Fruit fly (Drosophila melanogaster): ENCODE data around the gene asun.

Gene asun

dm6 chr3R:16276992-16277391 lies 12.9 kb downstream of the asun start:
- TF ChIP-seq Sin3A (optimal IDR thresholded peaks at IDR 0.05), result no peak
- TF ChIP-seq insv (optimal IDR thresholded peaks at IDR 0.05), result no peak
- TF ChIP-seq psq (optimal IDR thresholded peaks at IDR 0.05), result no peak
- no peak for TF ChIP-seq Myc (optimal IDR thresholded peaks at IDR 0.05)
- no peak for TF ChIP-seq h (optimal IDR thresholded peaks at IDR 0.05)
- TF ChIP-seq ttk (optimal IDR thresholded peaks at IDR 0.05), result no peak

DNA sequence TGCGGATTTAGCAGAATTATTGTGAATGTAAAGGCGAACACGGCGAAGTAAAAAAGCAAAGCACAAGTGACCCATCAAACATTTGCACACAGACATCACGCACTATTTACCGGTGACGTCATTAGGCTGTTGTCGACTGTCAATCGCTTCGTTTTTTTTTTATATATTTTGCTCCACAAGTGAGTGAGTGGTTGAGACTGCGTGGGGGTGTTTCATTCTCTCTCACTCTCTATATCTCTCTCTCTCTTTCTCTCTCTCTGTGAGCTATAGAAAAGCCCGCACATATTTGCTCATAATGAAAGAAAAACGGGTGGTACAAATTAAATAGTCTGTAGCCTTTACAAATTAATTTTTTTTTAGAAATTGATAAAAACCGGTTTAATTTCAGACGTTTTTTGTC lies 13.5 kb downstream of the asun start:
- TF ChIP-seq Myc (optimal IDR thresholded peaks at IDR 0.05) (no peak), psq (optimal IDR thresholded peaks at IDR 0.05) (no peak), Sin3A (optimal IDR thresholded peaks at IDR 0.05) (no peak), ttk (optimal IDR thresholded peaks at IDR 0.05) (no peak), h (optimal IDR thresholded peaks at IDR 0.05) (no peak), insv (optimal IDR thresholded peaks at IDR 0.05) (no peak)

DNA sequence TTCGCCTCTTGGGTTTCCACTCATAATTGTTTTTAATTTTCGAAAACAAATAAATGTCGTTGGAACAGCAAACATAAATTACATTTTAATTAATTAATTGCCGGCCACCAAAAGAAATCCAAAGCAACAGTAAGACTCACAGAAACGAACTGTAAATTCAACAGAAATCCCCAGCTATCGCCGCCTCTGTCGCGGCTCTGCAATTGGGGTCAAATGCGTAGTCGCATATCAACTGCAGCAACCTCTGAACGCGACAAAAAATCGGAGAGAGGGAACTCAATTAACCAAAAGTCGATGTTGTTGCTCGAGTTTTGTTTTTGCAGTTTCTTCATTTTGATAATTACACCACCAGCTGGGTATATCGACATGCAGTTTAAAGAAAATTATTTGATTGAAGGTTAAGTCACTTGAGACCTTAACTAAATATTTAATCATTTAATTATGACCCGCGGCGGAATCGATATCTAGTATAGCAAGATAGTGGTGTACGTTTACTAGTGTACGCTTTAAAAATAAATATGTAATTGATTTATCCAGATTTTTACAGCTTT lies 15.4 kb downstream of the asun start:
- TF ChIP-seq h (optimal IDR thresholded peaks at IDR 0.05) (no peak), insv (optimal IDR thresholded peaks at IDR 0.05) (no peak), Myc (optimal IDR thresholded peaks at IDR 0.05) (no peak), Sin3A (optimal IDR thresholded peaks at IDR 0.05) (no peak), psq (optimal IDR thresholded peaks at IDR 0.05) (no peak), ttk (optimal IDR thresholded peaks at IDR 0.05) (no peak)

DNA sequence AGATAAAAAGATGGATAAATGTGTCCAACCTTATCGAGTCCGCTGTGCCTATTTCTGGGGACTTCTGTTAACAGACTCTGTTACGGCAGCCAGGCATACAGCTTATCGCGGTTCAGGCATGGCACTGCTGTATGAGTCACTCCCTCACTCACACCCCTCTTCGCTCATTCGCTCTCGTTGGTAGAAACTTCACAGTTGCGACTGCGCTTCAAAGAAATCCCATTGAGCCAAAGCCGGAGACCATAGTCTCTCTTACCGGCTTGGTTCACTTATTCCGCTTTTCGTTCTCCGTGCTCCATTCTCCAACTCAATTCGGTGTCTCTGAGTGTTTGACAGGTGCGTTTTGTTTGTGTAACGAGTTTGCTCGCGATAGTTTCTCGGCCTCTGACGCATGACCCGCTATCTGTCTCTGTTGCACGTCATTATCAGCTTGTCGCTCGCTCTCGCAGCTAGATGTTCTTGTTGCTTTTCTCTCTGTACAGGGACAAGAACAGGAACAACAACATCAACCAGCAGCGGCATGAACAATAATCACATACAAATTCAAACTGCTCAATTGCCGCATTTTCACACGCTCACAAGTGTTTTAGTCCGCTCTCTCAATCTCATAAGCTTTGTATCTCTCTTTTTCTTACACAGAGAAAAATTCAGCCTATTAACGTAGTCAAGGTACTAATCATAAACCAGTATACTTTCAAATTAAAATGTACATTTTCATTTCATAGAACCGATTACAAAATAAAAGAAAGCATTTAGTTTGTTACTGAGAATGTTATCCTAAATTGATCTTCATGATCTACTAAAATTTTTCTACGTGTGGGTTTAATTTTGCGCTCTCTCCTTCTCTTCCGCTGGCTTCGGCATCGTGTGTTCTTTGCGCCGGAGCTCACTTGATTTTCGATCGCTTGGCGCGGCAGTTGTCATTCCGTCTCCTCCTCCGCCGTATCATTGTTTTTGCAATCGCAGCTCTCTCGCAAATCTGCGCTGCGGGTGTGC lies 16.2 kb downstream of the asun start:
- TF ChIP-seq h (optimal IDR thresholded peaks at IDR 0.05) (no peak), Sin3A (optimal IDR thresholded peaks at IDR 0.05) (no peak), Myc (optimal IDR thresholded peaks at IDR 0.05) (no peak), psq (optimal IDR thresholded peaks at IDR 0.05) (no peak), ttk (optimal IDR thresholded peaks at IDR 0.05) (no peak)

DNA sequence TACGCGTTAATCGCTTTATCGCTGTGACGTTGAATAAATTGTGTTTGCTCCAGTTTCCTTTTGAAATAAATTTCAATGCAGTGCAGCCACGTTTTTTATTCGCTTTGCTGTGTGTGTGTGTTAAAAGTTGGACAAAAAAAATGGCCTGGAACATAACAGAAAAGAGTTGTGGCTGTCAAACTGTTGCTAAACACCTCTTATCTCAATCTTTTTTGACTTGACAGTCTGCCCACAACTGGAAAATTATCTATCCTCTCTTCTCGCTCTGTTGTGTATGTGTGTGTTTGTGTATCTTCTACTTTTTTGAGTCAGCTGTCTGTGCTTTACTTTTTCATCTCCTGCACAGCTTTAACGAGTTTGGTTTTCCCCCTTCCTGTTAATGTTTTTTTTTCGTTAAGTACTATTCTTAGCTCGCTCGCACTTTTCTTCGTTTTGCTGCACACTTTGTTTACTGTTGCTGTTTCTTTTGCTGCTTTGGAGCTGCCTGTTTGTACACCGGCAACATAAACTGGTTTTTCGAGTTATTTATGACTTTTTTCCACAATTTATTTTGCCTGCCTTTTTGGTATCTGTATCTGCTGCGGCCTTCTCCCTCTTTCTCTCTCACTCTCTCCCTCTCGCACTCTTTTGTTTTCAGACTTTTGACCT lies 17.1 kb downstream of the asun start:
- TF ChIP-seq Myc (optimal IDR thresholded peaks at IDR 0.05) (no peak), insv (optimal IDR thresholded peaks at IDR 0.05) (no peak), Sin3A (optimal IDR thresholded peaks at IDR 0.05) (no peak), ttk (optimal IDR thresholded peaks at IDR 0.05) (no peak), psq (optimal IDR thresholded peaks at IDR 0.05) (no peak), h (optimal IDR thresholded peaks at IDR 0.05) (no peak)

DNA sequence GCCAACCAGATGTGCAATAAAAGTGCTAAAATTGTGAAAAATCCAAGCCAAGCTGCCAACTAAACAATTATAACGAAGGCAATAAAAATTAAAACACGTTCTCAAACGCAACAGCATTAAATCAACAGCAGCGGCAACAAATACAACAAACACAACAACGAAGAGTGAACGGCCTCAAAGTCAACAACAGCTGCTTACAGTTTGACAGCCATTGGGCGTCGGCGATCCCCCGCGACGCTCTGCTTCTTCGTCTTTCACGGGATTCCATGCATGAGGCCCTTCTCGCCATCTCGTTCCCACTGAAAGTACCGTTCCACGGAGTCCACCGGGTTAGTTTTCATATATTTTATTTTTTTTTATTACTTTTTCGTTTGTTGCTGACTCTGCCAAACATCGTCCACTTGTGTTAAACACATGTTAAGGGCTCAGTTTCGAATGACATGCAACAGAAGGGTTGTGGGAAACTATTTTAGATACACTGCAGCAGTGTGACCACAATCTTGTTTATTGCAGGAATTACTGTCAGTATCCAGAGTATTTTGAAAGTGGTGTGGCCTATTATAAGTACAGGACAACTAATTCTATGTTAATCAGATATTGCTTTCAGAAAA lies 18.1 kb downstream of the asun start:
- TF ChIP-seq Myc (optimal IDR thresholded peaks at IDR 0.05) (no peak), Sin3A (optimal IDR thresholded peaks at IDR 0.05) (no peak), insv (optimal IDR thresholded peaks at IDR 0.05) (no peak), psq (optimal IDR thresholded peaks at IDR 0.05) (no peak), ttk (optimal IDR thresholded peaks at IDR 0.05) (no peak), h (optimal IDR thresholded peaks at IDR 0.05) (no peak)

- TF ChIP-seq ttk (optimal IDR thresholded peaks at IDR 0.05) (no peak), psq (optimal IDR thresholded peaks at IDR 0.05) (no peak), Myc (optimal IDR thresholded peaks at IDR 0.05) (no peak), Sin3A (optimal IDR thresholded peaks at IDR 0.05) (no peak), insv (optimal IDR thresholded peaks at IDR 0.05) (no peak), h (optimal IDR thresholded peaks at IDR 0.05) (no peak)
Measured at dm6 chr3R:16284481-16284880, 20.4 kb downstream of the asun start.

DNA sequence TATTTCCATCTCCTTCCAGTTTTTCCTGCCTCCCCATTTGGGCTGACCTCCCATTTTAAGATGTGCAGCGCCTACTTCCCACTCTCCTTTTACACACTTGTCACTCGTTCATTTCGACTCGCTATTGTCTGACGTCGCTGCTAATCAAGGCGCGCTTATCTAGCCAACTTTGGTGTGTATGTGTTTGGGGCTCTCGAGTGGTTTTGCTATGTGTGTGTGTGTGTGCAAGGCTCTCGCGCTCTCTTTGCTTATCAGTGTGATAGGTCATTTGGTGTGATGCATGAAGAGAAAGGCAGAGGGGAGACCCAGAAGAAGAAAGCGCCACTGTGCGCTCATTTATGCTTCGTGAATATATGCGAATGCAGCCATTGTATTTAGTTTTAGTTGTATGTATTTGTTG lies 20.8 kb downstream of the asun start:
- TF ChIP-seq insv (optimal IDR thresholded peaks at IDR 0.05) (no peak), psq (optimal IDR thresholded peaks at IDR 0.05) (no peak), Myc (optimal IDR thresholded peaks at IDR 0.05) (no peak), h (optimal IDR thresholded peaks at IDR 0.05) (no peak)

- TF ChIP-seq psq (optimal IDR thresholded peaks at IDR 0.05) (no peak), insv (optimal IDR thresholded peaks at IDR 0.05) (no peak), h (optimal IDR thresholded peaks at IDR 0.05) (no peak), Myc (optimal IDR thresholded peaks at IDR 0.05) (no peak), ttk (optimal IDR thresholded peaks at IDR 0.05) (no peak), Sin3A (optimal IDR thresholded peaks at IDR 0.05) (no peak)
Measured at dm6 chr3R:16285612-16286188, 21.6 kb downstream of the asun start.

DNA sequence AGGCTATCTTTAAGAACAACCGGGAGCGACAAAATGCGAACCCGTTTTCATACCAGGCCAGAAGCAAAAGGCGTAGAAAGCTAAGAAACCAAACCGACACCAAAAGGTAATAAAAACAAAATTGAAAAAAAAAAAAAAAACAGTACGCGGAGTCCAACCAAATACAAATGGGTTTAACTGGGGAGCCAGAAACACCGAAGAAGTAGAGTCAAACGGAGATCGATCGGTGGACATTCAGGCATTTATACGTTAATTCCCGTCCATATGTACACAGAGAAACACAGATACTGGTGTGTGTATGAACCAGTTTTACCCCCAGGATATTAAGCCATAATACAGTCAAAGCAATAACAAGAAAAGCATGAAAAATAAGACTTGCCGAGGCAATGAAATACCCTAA lies 23.1 kb downstream of the asun start:
- TF ChIP-seq Sin3A (optimal IDR thresholded peaks at IDR 0.05), result no peak
- TF ChIP-seq ttk (optimal IDR thresholded peaks at IDR 0.05), result no peak
- no peak for TF ChIP-seq h (optimal IDR thresholded peaks at IDR 0.05)
- no peak for TF ChIP-seq Myc (optimal IDR thresholded peaks at IDR 0.05)
- no peak for TF ChIP-seq psq (optimal IDR thresholded peaks at IDR 0.05)
- no peak for TF ChIP-seq insv (optimal IDR thresholded peaks at IDR 0.05)

DNA sequence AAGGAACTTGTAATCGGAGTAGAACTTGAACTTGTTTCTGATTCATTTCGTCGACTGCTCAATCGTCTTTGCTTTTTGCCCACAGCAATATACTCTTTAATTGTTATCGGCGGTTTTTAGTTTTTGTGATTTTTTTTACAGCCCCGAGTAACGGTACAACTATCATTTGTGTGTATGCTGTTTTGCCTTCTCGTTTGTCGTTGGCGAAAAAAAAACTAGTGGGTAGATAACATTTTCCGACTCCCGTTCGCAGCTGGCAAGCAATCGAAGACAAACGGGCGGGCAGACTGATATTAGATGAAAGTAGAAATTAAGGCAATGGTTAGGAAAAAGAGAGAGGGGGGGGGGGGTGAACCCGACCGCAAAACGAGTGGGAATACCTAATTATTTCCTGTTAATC lies 23.8 kb downstream of the asun start:
- TF ChIP-seq Sin3A (optimal IDR thresholded peaks at IDR 0.05) (no peak), h (optimal IDR thresholded peaks at IDR 0.05) (no peak), Myc (optimal IDR thresholded peaks at IDR 0.05) (no peak), ttk (optimal IDR thresholded peaks at IDR 0.05) (no peak), psq (optimal IDR thresholded peaks at IDR 0.05) (no peak), insv (optimal IDR thresholded peaks at IDR 0.05) (no peak)
